Worm (Caenorhabditis elegans) whole organism, young adult: Measurements from ENCODE around the gene Y111B2A.12.

Source experiments
- B0261.1 ChIP-seq: sonication (generic microtip); optimal IDR thresholded peaks from 2 replicates; lab custom pipeline; 2016; ENCODE audit warnings: mild to moderate bottlenecking, missing genetic modification characterization, moderate library complexity, missing compliant biosample characterization
- Y53G8AR.9 ChIP-seq: fragments of 200-800 bp; sonication (Bioruptor generic); conservative IDR thresholded peaks from 2 replicates; pipeline ENCODE4 v1.3.6; 2022; ENCODE audit warnings: missing genetic modification reagents, missing genetic modification characterization, missing compliant biosample characterization
- ama-1 ChIP-seq, 3 experiments: fragments of 150-350 bp in 1 of 3; sonication (generic microtip) in 2 of 3; optimal IDR thresholded peaks; 2 replicates each; lab custom pipeline; 2014 to 2018; ENCODE audit warnings: missing biosample characterization in 2 of 3, missing genetic modification characterization in 2 of 3, missing genetic modification reagents in 2 of 3
- atf-7 ChIP-seq: sonication (generic microtip); optimal IDR thresholded peaks from 2 replicates; lab custom pipeline; 2017; ENCODE audit warnings: mild to moderate bottlenecking, missing genetic modification characterization, missing compliant biosample characterization
- bed-2 ChIP-seq: fragments of 200-800 bp; sonication (Bioruptor generic); IDR thresholded peaks from 2 replicates; pipeline ENCODE4 v1.3.6; 2022; ENCODE audit warnings: missing genetic modification reagents, missing genetic modification characterization, missing compliant biosample characterization
- madf-6 ChIP-seq: fragments of 200-800 bp; sonication (Bioruptor generic); IDR thresholded peaks from 2 replicates; pipeline ENCODE4 v1.3.6; 2022; ENCODE audit warnings: missing genetic modification reagents, missing genetic modification characterization, missing compliant biosample characterization
- mel-28 ChIP-seq: sonication (generic microtip); optimal IDR thresholded peaks from 2 replicates; lab custom pipeline; 2016; ENCODE audit warnings: borderline replicate concordance, mild to moderate bottlenecking, missing genetic modification characterization, missing compliant biosample characterization
- snpc-1.3 ChIP-seq: sonication (generic microtip); optimal IDR thresholded peaks from 2 replicates; lab custom pipeline; 2017; ENCODE audit warnings: missing genetic modification characterization, mild to moderate bottlenecking, missing compliant biosample characterization, antibody characterized with exemption, moderate library complexity, missing genotype, missing genetic modification reagents; ENCODE audit not compliant: insufficient read depth

DNA sequence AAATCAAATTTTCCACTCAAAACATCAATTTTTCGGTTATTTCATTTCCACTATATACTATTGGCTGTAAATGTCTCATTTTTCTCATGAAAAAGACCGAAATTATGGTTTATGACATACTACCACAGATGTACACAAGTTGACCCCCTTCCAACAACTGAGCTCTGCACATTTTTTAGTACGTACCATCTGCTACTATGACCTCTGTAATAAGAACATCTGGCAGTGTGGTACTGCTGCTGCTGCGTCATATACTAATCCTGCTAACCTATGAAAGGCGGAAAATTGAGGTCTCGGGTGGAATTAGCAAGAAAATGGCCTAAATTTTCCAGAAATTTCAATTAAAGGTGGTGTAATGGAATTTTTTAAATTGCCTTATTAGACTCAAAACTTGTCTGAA lies 2.3 kb downstream of the Y111B2A.12 start:
- TF ChIP-seq B0261.1 (tag; lab: Kevin White, UChicago) (no peak), ama-1 (optimal IDR thresholded peaks at IDR 0.05; lab: Kevin White, UChicago) (no peak), ama-1 (GFP tag; optimal IDR thresholded peaks at IDR 0.05; lab: Kevin White, UChicago) (no peak), bed-2 (GFP tag; lab: Robert Waterston, UW) (no peak), Y53G8AR.9 (no peak), snpc-1.3 (no peak), madf-6 (GFP tag; lab: Robert Waterston, UW) (no peak), atf-7 (tag; lab: Kevin White, UChicago) (no peak), mel-28 (no peak)
